Fruit fly (Drosophila melanogaster) whole organism, wandering third instar larva: ENCODE data around the gene bon.

Experiments used
- Abd-B ChIP-seq: fragments of >200 bp; optimal IDR thresholded peaks from 2 replicates; lab custom pipeline; 2017; ENCODE audit warnings: missing biosample characterization, missing genetic modification characterization
- CG32264 ChIP-seq: fragments of 200-800 bp; sonication (Bioruptor generic); optimal IDR thresholded peaks from 2 replicates; lab custom pipeline; 2016; ENCODE audit warnings: missing biosample characterization, missing genetic modification characterization
- CG9705 ChIP-seq: fragments of 200-800 bp; sonication (Bioruptor generic); optimal IDR thresholded peaks from 2 replicates; lab custom pipeline; 2018; ENCODE audit warnings: missing biosample characterization, mild to moderate bottlenecking, missing genetic modification characterization
- CrebA ChIP-seq: fragments of 200-800 bp; sonication (Bioruptor generic); optimal IDR thresholded peaks from 2 replicates; lab custom pipeline; 2016; ENCODE audit warnings: missing biosample characterization, mild to moderate bottlenecking, missing genetic modification characterization, borderline replicate concordance
- Dfd ChIP-seq: fragments of >200 bp; optimal IDR thresholded peaks from 2 replicates; lab custom pipeline; 2017; ENCODE audit warnings: missing biosample characterization, missing genetic modification characterization
- Dif ChIP-seq: fragments of 200-275, 200-300 bp; sonication (Bioruptor generic); optimal IDR thresholded peaks from 2 replicates; lab custom pipeline; 2018; ENCODE audit warnings: missing biosample characterization, missing genetic modification characterization; ENCODE audit not compliant: partially characterized antibody
- GATAd ChIP-seq: sonication (Bioruptor generic); optimal IDR thresholded peaks from 2 replicates; lab custom pipeline; 2016; ENCODE audit warnings: missing biosample characterization, missing genetic modification characterization
- Hnf4 ChIP-seq: fragments of 200-800 bp; sonication (Bioruptor generic); optimal IDR thresholded peaks from 2 replicates; lab custom pipeline; 2016; ENCODE audit warnings: missing biosample characterization, mild to moderate bottlenecking, missing genetic modification characterization
- Hr78 ChIP-seq: fragments of >200 bp; optimal IDR thresholded peaks from 2 replicates; lab custom pipeline; 2017; ENCODE audit warnings: missing biosample characterization, missing genetic modification characterization
- Hr83 ChIP-seq: fragments of 200-300 bp; sonication (Bioruptor generic); optimal IDR thresholded peaks from 2 replicates; lab custom pipeline; 2016; ENCODE audit warnings: missing biosample characterization, mild to moderate bottlenecking, missing genetic modification characterization, moderate library complexity; ENCODE audit not compliant: poor library complexity, severe bottlenecking
- Jra ChIP-seq: sonication (Bioruptor generic); optimal IDR thresholded peaks from 2 replicates; lab custom pipeline; 2016; ENCODE audit warnings: missing biosample characterization, missing genetic modification characterization
- Mio ChIP-seq: sonication (Bioruptor generic); optimal IDR thresholded peaks from 2 replicates; lab custom pipeline; 2016; ENCODE audit warnings: missing biosample characterization, missing genetic modification characterization
- Myc ChIP-seq: fragments of >200 bp; optimal IDR thresholded peaks from 2 replicates; lab custom pipeline; 2017
- N ChIP-seq: fragments of >200 bp; optimal IDR thresholded peaks from 2 replicates; lab custom pipeline; 2018; ENCODE audit warnings: missing biosample characterization, missing external identifiers, missing genetic modification characterization
- OdsH ChIP-seq: fragments of 200-800 bp; sonication (Bioruptor generic); optimal IDR thresholded peaks from 2 replicates; lab custom pipeline; 2016; ENCODE audit warnings: missing biosample characterization, mild to moderate bottlenecking, missing genetic modification characterization
- Rel ChIP-seq, 2 experiments: fragments of 200-800 bp; sonication (Bioruptor generic) in 1 of 2; optimal IDR thresholded peaks; 2 replicates in 1 of 2; 3 replicates in 1 of 2; lab custom pipeline; 2016 to 2019; ENCODE audit warnings: mild to moderate bottlenecking in 2 of 2, missing biosample characterization in 2 of 2, missing genetic modification characterization in 2 of 2, moderate library complexity in 1 of 2
- Vsx2 ChIP-seq: fragments of 200-300, 225-300 bp; sonication (Bioruptor generic); optimal IDR thresholded peaks from 2 replicates; lab custom pipeline; 2018; ENCODE audit warnings: missing biosample characterization, missing genetic modification characterization; ENCODE audit not compliant: partially characterized antibody
- brk ChIP-seq: fragments of 200-800 bp; sonication (Bioruptor generic); optimal IDR thresholded peaks from 2 replicates; lab custom pipeline; 2016; ENCODE audit warnings: missing biosample characterization, mild to moderate bottlenecking, missing genetic modification characterization
- dl ChIP-seq, 2 experiments: fragments of 175-275, 200-275 bp in 1 of 2; fragments of 200-275 bp in 1 of 2; sonication (Bioruptor generic); optimal IDR thresholded peaks; lab custom pipeline; 2018; ENCODE audit warnings: mild to moderate bottlenecking in 2 of 2, missing biosample characterization in 2 of 2, missing genetic modification characterization in 2 of 2, moderate library complexity in 2 of 2; ENCODE audit not compliant: partially characterized antibody in 2 of 2, insufficient read depth in 1 of 2
- dmrt93B ChIP-seq: fragments of 200-800 bp; sonication (Bioruptor generic); optimal IDR thresholded peaks from 2 replicates; lab custom pipeline; 2018; ENCODE audit warnings: missing biosample characterization, mild to moderate bottlenecking, missing genetic modification characterization
- dsf ChIP-seq: sonication (Bioruptor generic); optimal IDR thresholded peaks from 2 replicates; lab custom pipeline; 2016; ENCODE audit warnings: missing biosample characterization, missing genetic modification characterization, borderline replicate concordance
- ey ChIP-seq: fragments of 200-800 bp; sonication (Bioruptor generic); optimal IDR thresholded peaks from 2 replicates; lab custom pipeline; 2016; ENCODE audit warnings: missing biosample characterization, missing genetic modification characterization
- foxo ChIP-seq, 2 experiments: fragments of 200-800 bp; sonication (Bioruptor generic); optimal IDR thresholded peaks; 2 replicates in 1 of 2; 3 replicates in 1 of 2; lab custom pipeline; 2016 to 2017; ENCODE audit warnings: missing biosample characterization in 2 of 2, missing genetic modification characterization in 2 of 2
- fru ChIP-seq: fragments of 200-800 bp; sonication (Bioruptor generic); optimal IDR thresholded peaks from 3 replicates; lab custom pipeline; 2016; ENCODE audit warnings: missing biosample characterization, mild to moderate bottlenecking, missing genetic modification characterization
- h ChIP-seq: fragments of 200-800 bp; sonication (Bioruptor generic); optimal IDR thresholded peaks from 3 replicates; lab custom pipeline; 2016; ENCODE audit warnings: missing biosample characterization, mild to moderate bottlenecking, missing genetic modification characterization
- jim ChIP-seq: fragments of 175-275, 200-325 bp; sonication (Bioruptor generic); optimal IDR thresholded peaks from 2 replicates; lab custom pipeline; 2016; ENCODE audit warnings: missing biosample characterization, mild to moderate bottlenecking, missing genetic modification characterization
- lola ChIP-seq: fragments of >200 bp; optimal IDR thresholded peaks from 2 replicates; lab custom pipeline; 2017; ENCODE audit warnings: missing biosample characterization, missing genetic modification characterization
- pan ChIP-seq: fragments of >200 bp; optimal IDR thresholded peaks from 2 replicates; lab custom pipeline; 2017
- psq ChIP-seq: fragments of 200-800 bp; sonication (Bioruptor generic); optimal IDR thresholded peaks from 3 replicates; lab custom pipeline; 2017; ENCODE audit warnings: missing biosample characterization, mild to moderate bottlenecking, missing genetic modification characterization, moderate library complexity
- rgr ChIP-seq: fragments of 200-800 bp; sonication (Bioruptor generic); optimal IDR thresholded peaks from 3 replicates; lab custom pipeline; 2016; ENCODE audit warnings: missing biosample characterization, mild to moderate bottlenecking, missing genetic modification characterization
- sage ChIP-seq: fragments of 200-800 bp; sonication (Bioruptor generic); optimal IDR thresholded peaks from 2 replicates; lab custom pipeline; 2016; ENCODE audit warnings: missing biosample characterization, mild to moderate bottlenecking, missing genetic modification characterization
- sv ChIP-seq: fragments of 200-800 bp; sonication (Bioruptor generic); optimal IDR thresholded peaks from 3 replicates; lab custom pipeline; 2016; ENCODE audit warnings: missing biosample characterization, missing genetic modification characterization
- tai ChIP-seq: sonication (Bioruptor generic); optimal IDR thresholded peaks from 2 replicates; lab custom pipeline; 2016; ENCODE audit warnings: missing biosample characterization, missing genetic modification characterization
- usp ChIP-seq: fragments of >200 bp; optimal IDR thresholded peaks from 2 replicates; lab custom pipeline; 2017; ENCODE audit warnings: missing biosample characterization, missing genetic modification characterization
- woc ChIP-seq: sonication (Bioruptor generic); optimal IDR thresholded peaks from 2 replicates; lab custom pipeline; 2016; ENCODE audit warnings: missing biosample characterization, mild to moderate bottlenecking, missing genetic modification characterization

The bon gene

DNA sequence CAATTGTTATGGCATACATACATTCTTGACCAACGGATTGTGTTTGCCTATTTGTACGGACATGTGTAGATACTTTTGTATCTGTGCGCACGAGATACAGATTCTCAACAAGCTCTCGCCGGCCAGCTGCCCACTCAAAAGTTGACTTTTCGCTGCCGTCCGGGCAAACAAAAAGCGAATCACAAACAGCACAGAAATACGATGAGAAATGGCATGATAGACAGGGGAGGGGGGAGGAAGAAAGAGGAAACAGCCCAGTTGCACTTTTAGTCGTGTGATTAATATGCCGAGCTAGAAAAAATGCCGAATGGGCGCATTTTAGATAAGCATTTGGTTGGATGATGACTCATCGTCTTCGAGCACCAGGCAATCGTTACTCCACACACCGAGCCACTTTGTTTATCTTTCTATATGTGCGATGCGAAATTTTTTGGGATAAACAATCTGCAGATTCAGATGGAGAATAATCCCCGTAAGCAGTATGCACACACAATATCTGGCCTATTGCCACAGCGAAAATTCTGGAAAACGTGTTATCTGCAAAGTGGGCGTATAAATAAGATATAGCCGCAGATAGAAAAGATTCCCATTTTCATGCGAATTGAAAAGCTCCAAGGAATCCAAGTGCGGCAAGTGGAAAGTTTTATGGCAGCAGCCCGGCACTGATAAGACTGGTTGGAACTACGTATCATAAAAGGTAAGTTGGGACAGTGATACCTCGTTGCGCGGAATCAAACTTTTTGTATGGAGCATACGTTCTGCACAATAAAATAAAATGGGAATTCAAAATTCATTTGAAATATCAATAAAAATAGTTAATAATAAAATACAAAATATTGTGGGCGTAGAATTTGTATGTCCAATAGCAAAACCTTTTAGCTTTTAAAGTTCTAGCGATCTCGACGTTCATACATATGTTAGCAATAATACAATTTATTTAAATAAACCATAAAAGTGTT lies 46.0 kb upstream of the bon start:
- no peak for TF ChIP-seq Rel (GFP tag; optimal IDR thresholded peaks at IDR 0.05; lab: Kevin White, UChicago)
- peak; percentile 21 for TF ChIP-seq Rel (tag; optimal IDR thresholded peaks at IDR 0.05; lab: Kevin White, UChicago)
- no peak for TF ChIP-seq Abd-B (GFP tag; lab: Kevin White, UChicago)
- TF ChIP-seq foxo (GFP tag; optimal IDR thresholded peaks at IDR 0.05; lab: Kevin White, UChicago): peak in 1 of 2 experiments; percentile 27
- TF ChIP-seq Dif (GFP tag; lab: Kevin White, UChicago): no peak
- no peak for TF ChIP-seq Myc
- peak; percentile 24 for TF ChIP-seq h (GFP tag; lab: Kevin White, UChicago)
- no peak for TF ChIP-seq CG9705 (GFP tag; lab: Kevin White, UChicago)

DNA sequence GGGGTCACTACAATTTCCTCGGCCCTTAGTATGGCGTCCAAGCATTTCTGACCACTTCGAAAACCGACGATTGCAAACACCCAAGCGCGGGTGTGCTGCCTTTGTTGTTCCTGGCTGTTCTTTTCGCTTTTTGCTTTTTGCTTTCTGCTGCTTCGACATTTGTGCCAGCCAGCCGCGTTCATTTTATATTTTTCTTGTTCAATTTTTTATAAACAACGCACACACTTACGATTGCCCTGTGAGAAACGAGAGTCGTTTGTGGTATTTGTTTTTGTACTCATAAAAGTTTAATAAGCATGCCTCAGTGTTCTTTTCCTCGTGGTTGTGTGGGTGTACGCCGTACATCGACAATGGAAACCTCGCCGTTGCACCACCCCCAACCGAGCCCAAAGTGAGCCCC lies 45.2 kb upstream of the bon start:
- no peak for TF ChIP-seq Hr83 (GFP tag; lab: Kevin White, UChicago)
- no peak for TF ChIP-seq CG9705 (GFP tag; lab: Kevin White, UChicago)
- no peak for TF ChIP-seq GATAd
- TF ChIP-seq sv: no peak
- TF ChIP-seq CG32264 (GFP tag; lab: Kevin White, UChicago): no peak
- TF ChIP-seq Myc: no peak
- TF ChIP-seq Rel (GFP tag; optimal IDR thresholded peaks at IDR 0.05; lab: Kevin White, UChicago): no peak
- peak; percentile 51 for TF ChIP-seq Rel (tag; optimal IDR thresholded peaks at IDR 0.05; lab: Kevin White, UChicago)
- no peak for TF ChIP-seq Mio (GFP tag; lab: Kevin White, UChicago)
- no peak for TF ChIP-seq jim (GFP tag; lab: Kevin White, UChicago)
- TF ChIP-seq sage (GFP tag; lab: Kevin White, UChicago): peak; percentile 36
- TF ChIP-seq Dfd: no peak
- no peak for TF ChIP-seq Hr78 (GFP tag; lab: Kevin White, UChicago)
- TF ChIP-seq pan (lab: Kevin White, UChicago): no peak
- TF ChIP-seq rgr (GFP tag; lab: Kevin White, UChicago): peak; percentile 5
- no peak for TF ChIP-seq N (GFP tag; lab: Kevin White, UChicago)

DNA sequence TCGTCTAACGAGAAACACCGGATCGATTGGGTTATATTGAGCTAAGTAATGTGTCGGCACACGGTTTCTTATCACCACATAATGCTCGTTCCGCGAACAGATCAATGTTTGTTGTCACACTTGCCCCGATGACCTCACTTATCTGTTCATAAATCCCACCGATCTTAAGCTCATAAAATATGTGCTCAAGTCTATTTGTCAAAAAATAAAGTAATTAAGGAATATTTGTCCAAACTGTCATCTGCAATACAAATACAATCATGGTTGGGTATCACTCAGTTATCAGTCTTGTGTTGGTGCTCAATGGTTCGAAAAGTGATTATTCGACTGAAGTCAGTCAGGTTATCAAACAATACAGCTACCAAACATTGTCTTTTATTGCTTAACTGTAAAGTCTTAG lies 44.7 kb upstream of the bon start:
- no peak for TF ChIP-seq Dfd
- TF ChIP-seq CrebA (GFP tag; lab: Kevin White, UChicago): peak; percentile 47

DNA sequence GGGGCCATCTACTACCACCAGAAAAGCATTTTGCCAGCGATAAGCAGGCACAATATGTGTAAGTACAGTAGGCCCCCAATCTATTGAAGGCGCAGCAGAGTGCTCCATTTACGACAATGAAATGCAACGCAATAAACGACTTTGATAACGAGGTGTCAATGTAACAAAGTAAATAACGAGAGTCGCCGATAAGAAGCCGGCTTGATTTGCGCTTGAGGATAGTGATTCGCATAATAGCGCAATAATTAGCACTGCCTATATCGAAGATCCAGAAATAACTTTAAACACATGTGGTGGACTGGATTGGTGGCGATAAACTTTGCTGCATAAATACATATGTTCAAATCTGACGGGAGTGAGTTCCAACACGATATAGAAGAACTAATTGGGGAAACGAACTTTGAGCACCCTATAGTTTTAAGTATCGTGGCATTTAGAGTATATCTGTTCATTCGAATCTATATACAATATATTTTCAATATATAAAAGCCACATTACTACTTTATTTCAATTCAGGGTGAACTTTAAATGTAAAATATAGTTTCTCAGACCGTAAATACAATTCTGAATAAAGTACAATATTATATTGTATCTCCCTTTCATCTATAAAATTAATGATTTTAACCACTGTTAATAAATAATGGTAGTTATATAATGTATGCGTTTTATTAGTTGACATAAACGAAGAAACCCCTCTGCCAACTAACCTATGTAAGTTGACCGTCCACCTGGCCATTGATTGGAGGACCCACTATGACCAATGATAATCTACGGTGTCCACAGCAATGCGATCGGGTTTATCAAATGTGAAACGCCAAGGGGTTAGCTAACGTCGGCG lies 43.7 kb upstream of the bon start:
- TF ChIP-seq dl (GFP tag; optimal IDR thresholded peaks at IDR 0.05; lab: Kevin White, UChicago; ENCODE audit: insufficient read depth in 1 of 2, partially characterized antibody in 2 of 2) (no peak), rgr (GFP tag; lab: Kevin White, UChicago) (peak; percentile 21), Vsx2 (GFP tag; lab: Kevin White, UChicago) (no peak), fru (GFP tag; lab: Kevin White, UChicago) (peak; percentile 22), GATAd (no peak), h (GFP tag; lab: Kevin White, UChicago) (peak; percentile 21), jim (GFP tag; lab: Kevin White, UChicago) (no peak), Dfd (no peak), OdsH (GFP tag; lab: Kevin White, UChicago) (no peak), dsf (GFP tag; lab: Kevin White, UChicago) (no peak), usp (GFP tag; lab: Kevin White, UChicago) (no peak), CG9705 (GFP tag; lab: Kevin White, UChicago) (no peak), Mio (GFP tag; lab: Kevin White, UChicago) (no peak), brk (GFP tag; lab: Kevin White, UChicago) (no peak), N (GFP tag; lab: Kevin White, UChicago) (no peak), ey (GFP tag; lab: Kevin White, UChicago) (no peak), Jra (GFP tag; lab: Kevin White, UChicago) (no peak), Rel (GFP tag; optimal IDR thresholded peaks at IDR 0.05; lab: Kevin White, UChicago) (no peak), Rel (tag; optimal IDR thresholded peaks at IDR 0.05; lab: Kevin White, UChicago) (peak; percentile 9), sv (no peak), dmrt93B (GFP tag; lab: Kevin White, UChicago) (no peak), woc (GFP tag; lab: Kevin White, UChicago) (no peak), CG32264 (GFP tag; lab: Kevin White, UChicago) (no peak), psq (no peak), lola (GFP tag; lab: Kevin White, UChicago) (no peak), Hr83 (GFP tag; lab: Kevin White, UChicago) (peak; percentile 15), Hnf4 (GFP tag; lab: Kevin White, UChicago) (no peak), Myc (no peak), tai (GFP tag; lab: Kevin White, UChicago) (no peak), pan (lab: Kevin White, UChicago) (no peak)
